Worm (Caenorhabditis elegans): ENCODE measurements around the gene nspa-10.

nspa-10 gene

ce11 chrV:14779644-14780043 is 29.4 kb upstream of the nspa-10 start, which contains the start of the genes scrm-7 and Y50E8A.10:
scrm-7 (minus strand) TSS chrV:14779744.
Y50E8A.10 (plus strand) TSS chrV:14779996.
- TF ChIP-seq nhr-43 (tag; optimal IDR thresholded peaks at IDR 0.05; ENCODE audit: poor library complexity, severe bottlenecking) = no peak
- TF ChIP-seq pha-4 (tag; optimal IDR thresholded peaks at IDR 0.05) = no peak
- TF ChIP-seq eor-1 (tag; optimal IDR thresholded peaks at IDR 0.05) = no peak
- TF ChIP-seq zag-1 (tag; optimal IDR thresholded peaks at IDR 0.05) = no peak
- no peak for TF ChIP-seq nhr-77 (tag; optimal IDR thresholded peaks at IDR 0.05)
- TF ChIP-seq sea-2 (GFP tag; optimal IDR thresholded peaks at IDR 0.05) = no peak
- TF ChIP-seq nhr-67 (tag; optimal IDR thresholded peaks at IDR 0.05) = no peak
- TF ChIP-seq lsy-12 (tag; optimal IDR thresholded peaks at IDR 0.05) = no peak
- no peak for TF ChIP-seq elt-1 (tag; optimal IDR thresholded peaks at IDR 0.05)
- no peak for TF ChIP-seq pqm-1 (tag; optimal IDR thresholded peaks at IDR 0.05)
- no peak for TF ChIP-seq ceh-28 (tag; optimal IDR thresholded peaks at IDR 0.05)
- TF ChIP-seq nfya-1 (tag; optimal IDR thresholded peaks at IDR 0.05; ENCODE audit: insufficient read depth) = no peak
- no peak for TF ChIP-seq snpc-4 (tag; optimal IDR thresholded peaks at IDR 0.05)
- no peak for TF ChIP-seq daf-12 (tag; optimal IDR thresholded peaks at IDR 0.05)
- TF ChIP-seq hmg-11 (tag; optimal IDR thresholded peaks at IDR 0.05) = no peak

DNA sequence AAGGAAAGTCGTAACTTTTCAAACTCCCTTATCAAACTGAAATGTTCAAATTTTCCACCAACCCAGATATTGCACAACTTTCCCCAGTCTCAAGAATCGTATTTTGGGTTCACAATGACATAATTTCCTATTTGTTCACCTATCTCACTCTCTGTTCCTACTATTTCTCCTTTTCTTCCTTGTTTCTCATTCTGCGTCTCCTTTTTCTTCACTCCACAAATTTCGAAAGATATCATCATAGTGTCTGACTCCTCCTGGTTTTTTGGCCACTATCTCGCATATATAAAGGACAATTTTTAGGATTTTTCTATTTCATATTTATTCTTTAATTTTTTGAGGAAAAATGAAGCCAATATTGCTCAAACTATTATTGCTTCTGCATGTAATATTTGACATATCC is 22.8 kb upstream of the nspa-10 start, which contains the start of gene haf-7:
Gene haf-7 (plus strand): TSS at position 211 of the 400 bp plus-strand sequence.
- TF ChIP-seq nhr-77 (tag; optimal IDR thresholded peaks at IDR 0.05) = no peak
- no peak for TF ChIP-seq ZK546.5 (tag; optimal IDR thresholded peaks at IDR 0.05)
- peak; percentile 4 for TF ChIP-seq lin-15B (tag; optimal IDR thresholded peaks at IDR 0.05)
- no peak for TF ChIP-seq fkh-2 (tag; optimal IDR thresholded peaks at IDR 0.05)
- TF ChIP-seq ceh-9 (tag; optimal IDR thresholded peaks at IDR 0.05) = no peak
- TF ChIP-seq unc-62 (GFP tag; optimal IDR thresholded peaks at IDR 0.05) = no peak
- TF ChIP-seq skn-1 (tag; optimal IDR thresholded peaks at IDR 0.05) = peak; percentile 15
- peak; percentile 4 for TF ChIP-seq pqm-1 (tag; optimal IDR thresholded peaks at IDR 0.05)
- peak; percentile 54 for TF ChIP-seq elt-2 (tag; optimal IDR thresholded peaks at IDR 0.05)
- peak; percentile 28 for TF ChIP-seq nhr-23 (tag; optimal IDR thresholded peaks at IDR 0.05)
- TF ChIP-seq jun-1 (tag; optimal IDR thresholded peaks at IDR 0.05) = peak; percentile 25
- TF ChIP-seq snpc-4 (tag; optimal IDR thresholded peaks at IDR 0.05) = peak; percentile 33
- no peak for TF ChIP-seq aly-2 (tag; optimal IDR thresholded peaks at IDR 0.05)
- TF ChIP-seq fkh-10 (GFP tag; optimal IDR thresholded peaks at IDR 0.05) = no peak
- no peak for TF ChIP-seq nhr-43 (tag; optimal IDR thresholded peaks at IDR 0.05; ENCODE audit: poor library complexity, severe bottlenecking)

DNA sequence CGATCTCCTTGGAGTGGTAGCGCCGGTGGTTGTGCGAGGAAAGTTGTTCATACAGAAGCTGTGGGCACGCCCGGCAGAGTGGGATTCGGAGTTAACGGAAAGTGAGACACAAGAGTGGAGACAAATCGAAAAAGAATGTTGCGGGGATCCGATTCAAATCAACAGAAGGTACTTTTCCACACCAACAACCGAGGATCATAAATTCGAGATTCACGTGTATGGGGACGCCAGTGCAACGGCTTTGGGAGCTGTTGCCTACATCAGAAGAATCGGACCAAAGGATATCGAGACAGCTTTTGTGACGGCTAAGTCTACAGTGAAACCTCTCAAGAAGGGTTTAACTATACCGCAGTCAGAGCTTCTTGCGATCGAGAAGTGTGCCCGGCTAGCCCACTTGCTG is 13.3 kb upstream of the nspa-10 start:
- TF ChIP-seq eor-1 (tag; optimal IDR thresholded peaks at IDR 0.05) (no peak), elt-2 (tag; optimal IDR thresholded peaks at IDR 0.05) (no peak), nhr-28 (tag; optimal IDR thresholded peaks at IDR 0.05) (no peak), nhr-11 (tag; optimal IDR thresholded peaks at IDR 0.05) (no peak), ztf-11 (tag; optimal IDR thresholded peaks at IDR 0.05) (no peak), elt-3 (tag; optimal IDR thresholded peaks at IDR 0.05) (no peak), fos-1 (tag; optimal IDR thresholded peaks at IDR 0.05) (no peak), lin-15B (tag; optimal IDR thresholded peaks at IDR 0.05) (no peak), nhr-76 (tag; optimal IDR thresholded peaks at IDR 0.05) (no peak), daf-12 (tag; optimal IDR thresholded peaks at IDR 0.05) (no peak), hmg-11 (tag; optimal IDR thresholded peaks at IDR 0.05) (no peak), egl-5 (tag; optimal IDR thresholded peaks at IDR 0.05) (no peak), ceh-82 (tag; optimal IDR thresholded peaks at IDR 0.05) (no peak)

DNA sequence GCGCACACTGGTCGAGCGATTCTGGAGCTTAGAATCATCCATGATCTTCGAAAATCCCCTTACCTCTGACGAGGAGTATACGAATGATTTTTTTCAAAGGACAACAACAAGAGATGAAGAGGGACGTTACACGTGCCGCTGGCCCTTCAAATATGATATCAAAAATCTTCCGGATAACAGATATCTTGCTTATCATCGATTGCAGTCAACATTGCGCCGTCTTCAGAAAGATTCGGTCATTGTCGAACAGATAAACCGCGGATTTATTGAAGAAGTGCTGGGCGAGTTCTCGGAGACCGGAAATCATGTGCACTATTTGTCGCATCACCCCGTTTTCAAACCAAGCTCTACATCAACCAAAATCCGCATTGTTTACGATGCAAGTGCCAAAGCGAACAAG is 12.3 kb upstream of the nspa-10 start:
- TF ChIP-seq ztf-11 (tag; optimal IDR thresholded peaks at IDR 0.05) (no peak), egl-5 (tag; optimal IDR thresholded peaks at IDR 0.05) (no peak), ztf-4 (tag; optimal IDR thresholded peaks at IDR 0.05) (no peak)

DNA sequence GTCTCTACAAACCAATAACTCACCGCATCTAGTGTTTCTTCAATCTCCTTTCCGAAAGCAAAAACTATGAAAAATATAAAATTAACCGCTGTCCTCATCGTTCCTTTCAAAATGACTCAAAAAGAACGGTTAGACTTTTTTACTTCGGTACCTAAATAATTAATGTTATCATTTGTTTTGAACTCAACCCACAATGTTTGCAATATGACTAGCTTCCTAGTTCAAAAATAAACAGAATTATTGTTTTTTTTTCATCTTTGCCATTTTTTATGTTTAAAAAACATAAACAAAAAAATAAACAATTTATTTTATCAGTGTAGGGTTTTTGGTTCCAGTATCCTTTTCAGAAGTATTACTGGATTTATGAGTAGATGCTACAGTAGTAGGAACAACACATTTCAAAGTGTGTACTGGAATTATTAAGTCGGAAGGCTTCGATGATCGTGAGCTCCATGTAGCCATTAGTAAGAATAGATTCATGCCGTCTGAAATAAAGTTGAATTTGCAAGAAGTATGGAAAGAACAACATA is 1.6 kb downstream of the nspa-10 start, which contains the start of the genes lipl-8 and Y50E8A.22:
Gene lipl-8 (minus strand): TSS at position 101 of the 530 bp plus-strand sequence.
Gene Y50E8A.22 (minus strand): TSS at position 480 of the 530 bp plus-strand sequence.
- no peak for TF ChIP-seq ceh-82 (tag; optimal IDR thresholded peaks at IDR 0.05)
- TF ChIP-seq nhr-43 (tag; optimal IDR thresholded peaks at IDR 0.05; ENCODE audit: poor library complexity, severe bottlenecking) = no peak
- TF ChIP-seq unc-39 (tag; optimal IDR thresholded peaks at IDR 0.05) = no peak
- no peak for TF ChIP-seq nhr-28 (tag; optimal IDR thresholded peaks at IDR 0.05)
- TF ChIP-seq pha-4 (tag; optimal IDR thresholded peaks at IDR 0.05) = no peak
- no peak for TF ChIP-seq tbx-2 (tag; optimal IDR thresholded peaks at IDR 0.05)
- no peak for TF ChIP-seq daf-12 (tag; optimal IDR thresholded peaks at IDR 0.05)
- TF ChIP-seq nhr-23 (tag; optimal IDR thresholded peaks at IDR 0.05) = no peak
